Fruit fly (Drosophila melanogaster) whole organism, prepupa: ENCODE data around the gene CG17104.
A peak's percentile ranks its signal among the peaks of the same experiment; 100 is the strongest.

Source experiments
- CG10631 ChIP-seq: fragments of 200-800 bp; sonication (Bioruptor generic); optimal IDR thresholded peaks from 2 replicates; lab custom pipeline; 2016; ENCODE audit warnings: missing biosample characterization, missing genetic modification characterization
- CG11294 ChIP-seq: fragments of 200-800 bp; sonication (Bioruptor generic); IDR thresholded peaks from 2 replicates; pipeline ENCODE4 v1.3.6; 2022; ENCODE audit warnings: missing biosample characterization, missing genetic modification characterization
- CG11762 ChIP-seq: fragments of 200-800 bp; sonication (Bioruptor generic); optimal IDR thresholded peaks from 3 replicates; lab custom pipeline; 2016; ENCODE audit warnings: missing biosample characterization, missing genetic modification characterization; ENCODE audit not compliant: insufficient read depth
- CG15336 ChIP-seq: fragments of 200-800 bp; sonication (Bioruptor generic); IDR thresholded peaks from 2 replicates; pipeline ENCODE4 v1.3.6; 2022; ENCODE audit warnings: missing biosample characterization, missing genetic modification characterization
- CG1621 ChIP-seq: fragments of 200-800 bp; sonication (Bioruptor generic); optimal IDR thresholded peaks from 3 replicates; lab custom pipeline; 2018; ENCODE audit warnings: missing biosample characterization, mild to moderate bottlenecking, missing genetic modification characterization
- CG16779 ChIP-seq: fragments of 200-800 bp; sonication (Bioruptor generic); optimal IDR thresholded peaks from 3 replicates; lab custom pipeline; 2017; ENCODE audit warnings: missing biosample characterization, mild to moderate bottlenecking, missing genetic modification characterization
- CG3032 ChIP-seq: fragments of 200-800 bp; optimal IDR thresholded peaks from 2 replicates; lab custom pipeline; 2019; ENCODE audit warnings: missing biosample characterization, mild to moderate bottlenecking, missing genetic modification characterization, moderate library complexity
- CG32006 ChIP-seq: fragments of 200-800 bp; sonication (Bioruptor generic); optimal IDR thresholded peaks from 3 replicates; lab custom pipeline; 2017; ENCODE audit warnings: missing biosample characterization, mild to moderate bottlenecking, missing genetic modification characterization
- CG4318 ChIP-seq: fragments of 200-800 bp; sonication (Bioruptor generic); optimal IDR thresholded peaks from 3 replicates; lab custom pipeline; 2017; ENCODE audit warnings: missing biosample characterization, mild to moderate bottlenecking, missing genetic modification characterization
- CG6163 ChIP-seq: fragments of 200-800 bp; sonication (Bioruptor generic); IDR thresholded peaks from 3 replicates; pipeline ENCODE4 v1.3.6; 2022; ENCODE audit warnings: missing biosample characterization, missing genetic modification characterization
- CG6276 ChIP-seq: fragments of 200-800 bp; sonication (Bioruptor generic); optimal IDR thresholded peaks from 2 replicates; lab custom pipeline; 2017; ENCODE audit warnings: missing biosample characterization, mild to moderate bottlenecking, missing genetic modification characterization
- CG6808 ChIP-seq: fragments of 200-800 bp; sonication (Bioruptor generic); optimal IDR thresholded peaks from 3 replicates; lab custom pipeline; 2017; ENCODE audit warnings: missing biosample characterization, missing genetic modification characterization, mild to moderate bottlenecking, moderate library complexity, missing genetic modification reagents
- CG7368 ChIP-seq: fragments of 200-800 bp; sonication (Bioruptor generic); optimal IDR thresholded peaks from 3 replicates; lab custom pipeline; 2016; ENCODE audit warnings: missing biosample characterization, missing genetic modification characterization
- CG8632 ChIP-seq: fragments of 200-800 bp; sonication (Bioruptor generic); optimal IDR thresholded peaks from 3 replicates; lab custom pipeline; 2016; ENCODE audit warnings: missing biosample characterization, missing genetic modification characterization
- CG9139 ChIP-seq: fragments of 200-800 bp; sonication (Bioruptor generic); optimal IDR thresholded peaks from 3 replicates; lab custom pipeline; 2017; ENCODE audit warnings: missing biosample characterization, mild to moderate bottlenecking, missing genetic modification characterization
- Eip78C ChIP-seq: fragments of 200-800 bp; sonication (Bioruptor generic); peaks from one replicate; lab custom pipeline; 2016; ENCODE audit warnings: missing biosample characterization, missing genetic modification characterization
- Eip93F ChIP-seq: fragments of 200-800 bp; sonication (Bioruptor generic); optimal IDR thresholded peaks from 2 replicates; lab custom pipeline; 2016; ENCODE audit warnings: missing biosample characterization, mild to moderate bottlenecking, missing genetic modification characterization
- Hr38 ChIP-seq: sonication (Bioruptor generic); optimal IDR thresholded peaks from 2 replicates; lab custom pipeline; 2016; ENCODE audit warnings: missing biosample characterization, missing genetic modification characterization
- Hr4 ChIP-seq: fragments of 200-800 bp; sonication (Bioruptor generic); optimal IDR thresholded peaks from 3 replicates; lab custom pipeline; 2016; ENCODE audit warnings: missing biosample characterization, missing genetic modification characterization
- Smox ChIP-seq: fragments of 200-800 bp; sonication (Bioruptor generic); optimal IDR thresholded peaks from 3 replicates; lab custom pipeline; 2016; ENCODE audit warnings: missing biosample characterization, missing genetic modification characterization
- Sox14 ChIP-seq: fragments of 200-800 bp; sonication (Bioruptor generic); optimal IDR thresholded peaks from 3 replicates; lab custom pipeline; 2016; ENCODE audit warnings: missing biosample characterization, missing genetic modification characterization
- Sox15 ChIP-seq: fragments of 200-800 bp; sonication (Bioruptor generic); optimal IDR thresholded peaks from 3 replicates; lab custom pipeline; 2016; ENCODE audit warnings: missing biosample characterization, missing genetic modification characterization
- achi ChIP-seq: fragments of 200-800 bp; sonication (Bioruptor generic); optimal IDR thresholded peaks from 3 replicates; lab custom pipeline; 2016; ENCODE audit warnings: missing biosample characterization, missing genetic modification characterization
- cyc ChIP-seq: fragments of 200-800 bp; sonication (Bioruptor generic); optimal IDR thresholded peaks from 3 replicates; lab custom pipeline; 2016; ENCODE audit warnings: missing biosample characterization, missing genetic modification characterization
- dac ChIP-seq: fragments of 200-800 bp; sonication (Bioruptor generic); optimal IDR thresholded peaks from 2 replicates; lab custom pipeline; 2017; ENCODE audit warnings: missing biosample characterization, mild to moderate bottlenecking, missing genetic modification characterization
- dsx ChIP-seq: fragments of 200-800 bp; optimal IDR thresholded peaks from 3 replicates; lab custom pipeline; 2019; ENCODE audit warnings: missing biosample characterization, mild to moderate bottlenecking, missing genetic modification characterization, moderate library complexity; ENCODE audit not compliant: poor library complexity, severe bottlenecking
- lz ChIP-seq: fragments of 200-800 bp; sonication (Bioruptor generic); optimal IDR thresholded peaks from 3 replicates; lab custom pipeline; 2016; ENCODE audit warnings: missing biosample characterization, missing genetic modification characterization
- net ChIP-seq: fragments of 200-800 bp; sonication (Bioruptor generic); optimal IDR thresholded peaks from 3 replicates; lab custom pipeline; 2016; ENCODE audit warnings: missing biosample characterization, missing genetic modification characterization
- pdm3 ChIP-seq: fragments of 200-800 bp; sonication (Bioruptor generic); optimal IDR thresholded peaks from 3 replicates; lab custom pipeline; 2016; ENCODE audit warnings: missing biosample characterization, missing genetic modification characterization
- svp ChIP-seq: fragments of 200-800 bp; sonication (Bioruptor generic); peaks from one replicate; lab custom pipeline; 2016; ENCODE audit warnings: missing biosample characterization, missing genetic modification characterization
- topi ChIP-seq: fragments of 200-800 bp; sonication (Bioruptor generic); optimal IDR thresholded peaks from 3 replicates; lab custom pipeline; 2016; ENCODE audit warnings: missing biosample characterization, missing genetic modification characterization

Gene CG17104

dm6 chr2L:10682197-10682596 lies 5.2 kb downstream of the CG17104 start:
- TF ChIP-seq net (GFP tag; lab: Kevin White, UChicago): no peak
- TF ChIP-seq svp (GFP tag; lab: Kevin White, UChicago): no peak
- no peak for TF ChIP-seq lz (GFP tag; lab: Kevin White, UChicago)
- TF ChIP-seq CG7368 (GFP tag; lab: Kevin White, UChicago): no peak
- TF ChIP-seq CG4318: no peak
- TF ChIP-seq CG11762: no peak
- TF ChIP-seq Smox (GFP tag; lab: Kevin White, UChicago): no peak
- no peak for TF ChIP-seq Sox15 (GFP tag; lab: Kevin White, UChicago)
- no peak for TF ChIP-seq CG10631 (GFP tag; lab: Kevin White, UChicago)
- TF ChIP-seq CG9139 (GFP tag; lab: Kevin White, UChicago): no peak
- TF ChIP-seq CG1621 (tag; lab: Kevin White, UChicago): no peak
- TF ChIP-seq Eip93F (GFP tag; lab: Kevin White, UChicago): no peak
- no peak for TF ChIP-seq dac (GFP tag; lab: Kevin White, UChicago)
- TF ChIP-seq Hr38 (GFP tag; lab: Kevin White, UChicago): no peak

dm6 chr2L:10682912-10683311 lies 5.9 kb downstream of the CG17104 start:
- TF ChIP-seq CG11294 (GFP tag; lab: Robert Waterston, UW) (no peak), Sox14 (GFP tag; lab: Kevin White, UChicago) (no peak)

- TF ChIP-seq Eip78C: no peak
- TF ChIP-seq achi: no peak
- TF ChIP-seq pdm3: no peak
- TF ChIP-seq, all 60 proteins: peak for 0
These were observed 7.3 kb downstream of the CG17104 start, which contains the start of gene CG7299 for dm6 chr2L:10684309-10684708. Gene CG7299, minus strand, starts transcription at chr2L:10684409.

- no peak for TF ChIP-seq CG1621 (tag; lab: Kevin White, UChicago)
- no peak for TF ChIP-seq CG6276 (GFP tag; lab: Kevin White, UChicago)
- no peak for TF ChIP-seq CG11294 (GFP tag; lab: Robert Waterston, UW)
- no peak for TF ChIP-seq CG6808 (GFP tag; lab: Kevin White, UChicago)
- TF ChIP-seq, all 60 proteins: peak for 0
These were observed 8.7 kb downstream of the CG17104 start for dm6 chr2L:10685666-10686065.

- no peak for TF ChIP-seq CG3032 (tag; lab: Kevin White, UChicago)
- TF ChIP-seq CG8632: no peak
- no peak for TF ChIP-seq CG6163
- no peak for TF ChIP-seq CG11294 (GFP tag; lab: Robert Waterston, UW)
- TF ChIP-seq Eip93F (GFP tag; lab: Kevin White, UChicago): no peak
- peak; percentile 33 for TF ChIP-seq CG1621 (tag; lab: Kevin White, UChicago)
- no peak for TF ChIP-seq CG15336 (GFP tag; lab: Robert Waterston, UW)
- TF ChIP-seq Hr4: no peak
- no peak for TF ChIP-seq CG16779 (tag; lab: Kevin White, UChicago)
- peak; percentile 10 for TF ChIP-seq Eip78C
- TF ChIP-seq CG32006: no peak
- no peak for TF ChIP-seq dsx (GFP tag; lab: Kevin White, UChicago)
- TF ChIP-seq Smox (GFP tag; lab: Kevin White, UChicago): no peak
- TF ChIP-seq, all 60 proteins: peak for 2
These were observed 10.2 kb downstream of the CG17104 start, which contains the start of gene CG7296 for dm6 chr2L:10687009-10687793. Gene CG7296, minus strand, starts transcription at chr2L:10687066.

dm6 chr2L:10687794-10688185 lies 10.8 kb downstream of the CG17104 start:
- TF ChIP-seq cyc (no peak), topi (GFP tag; lab: Kevin White, UChicago) (no peak)
